Fruit fly (Drosophila melanogaster) whole organism, prepupa: ENCODE data around the gene CG15286.
A peak's percentile ranks its signal among the peaks of the same experiment; 100 is the strongest.

ENCODE experiments used
- Blimp-1 ChIP-seq: fragments of 200-800 bp; sonication (Bioruptor generic); optimal IDR thresholded peaks from 3 replicates; lab custom pipeline; 2017; ENCODE audit warnings: missing biosample characterization, missing genetic modification characterization, mild to moderate bottlenecking, moderate library complexity, missing genetic modification reagents
- CG10631 ChIP-seq: fragments of 200-800 bp; sonication (Bioruptor generic); optimal IDR thresholded peaks from 2 replicates; lab custom pipeline; 2016; ENCODE audit warnings: missing biosample characterization, missing genetic modification characterization
- CG10669 ChIP-seq: fragments of 200-800 bp; sonication (Bioruptor generic); optimal IDR thresholded peaks from 3 replicates; lab custom pipeline; 2018; ENCODE audit warnings: missing biosample characterization, mild to moderate bottlenecking, missing genetic modification characterization, moderate library complexity
- CG11294 ChIP-seq: fragments of 200-800 bp; sonication (Bioruptor generic); IDR thresholded peaks from 2 replicates; pipeline ENCODE4 v1.3.6; 2022; ENCODE audit warnings: missing biosample characterization, missing genetic modification characterization
- CG11902 ChIP-seq: fragments of 200-800 bp; sonication (Bioruptor generic); optimal IDR thresholded peaks from 3 replicates; lab custom pipeline; 2016; ENCODE audit warnings: missing biosample characterization, missing genetic modification characterization
- CG1621 ChIP-seq: fragments of 200-800 bp; sonication (Bioruptor generic); optimal IDR thresholded peaks from 3 replicates; lab custom pipeline; 2018; ENCODE audit warnings: missing biosample characterization, mild to moderate bottlenecking, missing genetic modification characterization
- CG3032 ChIP-seq: fragments of 200-800 bp; optimal IDR thresholded peaks from 2 replicates; lab custom pipeline; 2019; ENCODE audit warnings: missing biosample characterization, mild to moderate bottlenecking, missing genetic modification characterization, moderate library complexity
- CG31627 ChIP-seq: fragments of 200-800 bp; sonication (Bioruptor generic); optimal IDR thresholded peaks from 3 replicates; lab custom pipeline; 2016; ENCODE audit warnings: missing biosample characterization, missing genetic modification characterization
- CG34406 ChIP-seq: fragments of 200-800 bp; sonication (Bioruptor generic); optimal IDR thresholded peaks from 3 replicates; lab custom pipeline; 2016; ENCODE audit warnings: missing biosample characterization, missing genetic modification characterization
- CG3919 ChIP-seq: fragments of 200-800 bp; sonication (Bioruptor generic); optimal IDR thresholded peaks from 3 replicates; lab custom pipeline; 2016; ENCODE audit warnings: missing biosample characterization, missing genetic modification characterization
- CG4318 ChIP-seq: fragments of 200-800 bp; sonication (Bioruptor generic); optimal IDR thresholded peaks from 3 replicates; lab custom pipeline; 2017; ENCODE audit warnings: missing biosample characterization, mild to moderate bottlenecking, missing genetic modification characterization
- CG6163 ChIP-seq: fragments of 200-800 bp; sonication (Bioruptor generic); IDR thresholded peaks from 3 replicates; pipeline ENCODE4 v1.3.6; 2022; ENCODE audit warnings: missing biosample characterization, missing genetic modification characterization
- CG6276 ChIP-seq: fragments of 200-800 bp; sonication (Bioruptor generic); optimal IDR thresholded peaks from 2 replicates; lab custom pipeline; 2017; ENCODE audit warnings: missing biosample characterization, mild to moderate bottlenecking, missing genetic modification characterization
- CG6792 ChIP-seq: fragments of 200-800 bp; sonication (Bioruptor generic); optimal IDR thresholded peaks from 3 replicates; lab custom pipeline; 2016; ENCODE audit warnings: missing biosample characterization, missing genetic modification characterization
- CG6808 ChIP-seq: fragments of 200-800 bp; sonication (Bioruptor generic); optimal IDR thresholded peaks from 3 replicates; lab custom pipeline; 2017; ENCODE audit warnings: missing biosample characterization, missing genetic modification characterization, mild to moderate bottlenecking, moderate library complexity, missing genetic modification reagents
- CG6854 ChIP-seq: fragments of 200-800 bp; sonication (Bioruptor generic); optimal IDR thresholded peaks from 2 replicates; lab custom pipeline; 2017; ENCODE audit warnings: missing biosample characterization, mild to moderate bottlenecking, missing genetic modification characterization
- CG8119 ChIP-seq: fragments of 200-800 bp; sonication (Bioruptor generic); IDR thresholded peaks from 3 replicates; pipeline ENCODE4 v1.3.6; 2022; ENCODE audit warnings: missing biosample characterization, missing genetic modification characterization
- CG8632 ChIP-seq: fragments of 200-800 bp; sonication (Bioruptor generic); optimal IDR thresholded peaks from 3 replicates; lab custom pipeline; 2016; ENCODE audit warnings: missing biosample characterization, missing genetic modification characterization
- CG9139 ChIP-seq: fragments of 200-800 bp; sonication (Bioruptor generic); optimal IDR thresholded peaks from 3 replicates; lab custom pipeline; 2017; ENCODE audit warnings: missing biosample characterization, mild to moderate bottlenecking, missing genetic modification characterization
- Eip75B ChIP-seq: fragments of 200-800 bp; sonication (Bioruptor generic); optimal IDR thresholded peaks from 3 replicates; lab custom pipeline; 2016; ENCODE audit warnings: missing biosample characterization, missing genetic modification characterization
- Eip78C ChIP-seq: fragments of 200-800 bp; sonication (Bioruptor generic); peaks from one replicate; lab custom pipeline; 2016; ENCODE audit warnings: missing biosample characterization, missing genetic modification characterization
- Eip93F ChIP-seq: fragments of 200-800 bp; sonication (Bioruptor generic); optimal IDR thresholded peaks from 2 replicates; lab custom pipeline; 2016; ENCODE audit warnings: missing biosample characterization, mild to moderate bottlenecking, missing genetic modification characterization
- Ets21C ChIP-seq: fragments of 200-800 bp; sonication (Bioruptor generic); optimal IDR thresholded peaks from 3 replicates; lab custom pipeline; 2016; ENCODE audit warnings: missing biosample characterization, missing genetic modification characterization
- Ets96B ChIP-seq: fragments of 200-800 bp; optimal IDR thresholded peaks from 2 replicates; lab custom pipeline; 2019; ENCODE audit warnings: missing biosample characterization, mild to moderate bottlenecking, missing genetic modification characterization, moderate library complexity
- Hr38 ChIP-seq: sonication (Bioruptor generic); optimal IDR thresholded peaks from 2 replicates; lab custom pipeline; 2016; ENCODE audit warnings: missing biosample characterization, missing genetic modification characterization
- Hr39 ChIP-seq: fragments of 200-800 bp; sonication (Bioruptor generic); optimal IDR thresholded peaks from 2 replicates; lab custom pipeline; 2016; ENCODE audit warnings: missing biosample characterization, missing genetic modification characterization
- Hr4 ChIP-seq: fragments of 200-800 bp; sonication (Bioruptor generic); optimal IDR thresholded peaks from 3 replicates; lab custom pipeline; 2016; ENCODE audit warnings: missing biosample characterization, missing genetic modification characterization
- OdsH ChIP-seq: fragments of 200-800 bp; sonication (Bioruptor generic); optimal IDR thresholded peaks from 3 replicates; lab custom pipeline; 2016; ENCODE audit warnings: missing biosample characterization, missing genetic modification characterization
- Smox ChIP-seq: fragments of 200-800 bp; sonication (Bioruptor generic); optimal IDR thresholded peaks from 3 replicates; lab custom pipeline; 2016; ENCODE audit warnings: missing biosample characterization, missing genetic modification characterization
- Sox102F ChIP-seq: fragments of 200-800 bp; sonication (Bioruptor generic); optimal IDR thresholded peaks from 2 replicates; lab custom pipeline; 2016; ENCODE audit warnings: missing biosample characterization, mild to moderate bottlenecking, missing genetic modification characterization
- Sox14 ChIP-seq: fragments of 200-800 bp; sonication (Bioruptor generic); optimal IDR thresholded peaks from 3 replicates; lab custom pipeline; 2016; ENCODE audit warnings: missing biosample characterization, missing genetic modification characterization
- Sox15 ChIP-seq: fragments of 200-800 bp; sonication (Bioruptor generic); optimal IDR thresholded peaks from 3 replicates; lab custom pipeline; 2016; ENCODE audit warnings: missing biosample characterization, missing genetic modification characterization
- acj6 ChIP-seq: fragments of 200-800 bp; sonication (Bioruptor generic); optimal IDR thresholded peaks from 3 replicates; lab custom pipeline; 2016; ENCODE audit warnings: missing biosample characterization, missing genetic modification characterization
- cyc ChIP-seq: fragments of 200-800 bp; sonication (Bioruptor generic); optimal IDR thresholded peaks from 3 replicates; lab custom pipeline; 2016; ENCODE audit warnings: missing biosample characterization, missing genetic modification characterization
- dac ChIP-seq: fragments of 200-800 bp; sonication (Bioruptor generic); optimal IDR thresholded peaks from 2 replicates; lab custom pipeline; 2017; ENCODE audit warnings: missing biosample characterization, mild to moderate bottlenecking, missing genetic modification characterization
- dsx ChIP-seq: fragments of 200-800 bp; optimal IDR thresholded peaks from 3 replicates; lab custom pipeline; 2019; ENCODE audit warnings: missing biosample characterization, mild to moderate bottlenecking, missing genetic modification characterization, moderate library complexity; ENCODE audit not compliant: poor library complexity, severe bottlenecking
- eg ChIP-seq: fragments of 200-800 bp; sonication (Bioruptor generic); IDR thresholded peaks from 3 replicates; pipeline ENCODE4 v1.3.6; 2022; ENCODE audit warnings: missing biosample characterization, missing genetic modification characterization
- esn ChIP-seq: fragments of 200-800 bp; sonication (Bioruptor generic); optimal IDR thresholded peaks from 2 replicates; lab custom pipeline; 2016; ENCODE audit warnings: missing biosample characterization, mild to moderate bottlenecking, missing genetic modification characterization, moderate library complexity
- fd59A ChIP-seq: fragments of 200-800 bp; sonication (Bioruptor generic); optimal IDR thresholded peaks from 2 replicates; lab custom pipeline; 2017; ENCODE audit warnings: missing biosample characterization, mild to moderate bottlenecking, missing genetic modification characterization, missing genetic modification reagents
- fd85E ChIP-seq: fragments of 200-800 bp; sonication (Bioruptor generic); optimal IDR thresholded peaks from 3 replicates; lab custom pipeline; 2016; ENCODE audit warnings: missing biosample characterization, missing genetic modification characterization
- fkh ChIP-seq: fragments of 200-800 bp; sonication (Bioruptor generic); optimal IDR thresholded peaks from 3 replicates; lab custom pipeline; 2017; ENCODE audit warnings: missing biosample characterization, mild to moderate bottlenecking, missing genetic modification characterization, moderate library complexity
- lz ChIP-seq: fragments of 200-800 bp; sonication (Bioruptor generic); optimal IDR thresholded peaks from 3 replicates; lab custom pipeline; 2016; ENCODE audit warnings: missing biosample characterization, missing genetic modification characterization
- net ChIP-seq: fragments of 200-800 bp; sonication (Bioruptor generic); optimal IDR thresholded peaks from 3 replicates; lab custom pipeline; 2016; ENCODE audit warnings: missing biosample characterization, missing genetic modification characterization
- pdm3 ChIP-seq: fragments of 200-800 bp; sonication (Bioruptor generic); optimal IDR thresholded peaks from 3 replicates; lab custom pipeline; 2016; ENCODE audit warnings: missing biosample characterization, missing genetic modification characterization
- salr ChIP-seq, 2 experiments: fragments of 200-800 bp; sonication (Bioruptor generic); optimal IDR thresholded peaks; 3 replicates each; lab custom pipeline; 2016 to 2018; ENCODE audit warnings: missing biosample characterization in 2 of 2, missing genetic modification characterization in 2 of 2, mild to moderate bottlenecking in 1 of 2
- spab ChIP-seq: fragments of 200-800 bp; sonication (Bioruptor generic); optimal IDR thresholded peaks from 2 replicates; lab custom pipeline; 2017; ENCODE audit warnings: missing biosample characterization, mild to moderate bottlenecking, missing genetic modification characterization, missing genetic modification reagents
- ss ChIP-seq, 2 experiments: fragments of 200-800 bp; sonication (Bioruptor generic); optimal IDR thresholded peaks; 2 replicates in 1 of 2; 3 replicates in 1 of 2; lab custom pipeline; 2017 to 2018; ENCODE audit warnings: mild to moderate bottlenecking in 2 of 2, missing biosample characterization in 2 of 2, missing genetic modification characterization in 2 of 2, moderate library complexity in 1 of 2

CG15286 gene

dm6 chr2L:14361736-14362180, 23.7 kb downstream of the CG15286 start, which contains the start of gene spel1 (continued):
- TF ChIP-seq CG9139 (GFP tag; lab: Kevin White, UChicago) (no peak), CG8119 (GFP tag; lab: Robert Waterston, UW) (peak; percentile 84), CG6792 (GFP tag; lab: Kevin White, UChicago) (peak; percentile 51), CG8632 (GFP tag; lab: Kevin White, UChicago) (peak; percentile 72), OdsH (GFP tag; lab: Kevin White, UChicago) (peak; percentile 71), fkh (no peak), net (GFP tag; lab: Kevin White, UChicago) (peak; percentile 53), Sox15 (GFP tag; lab: Kevin White, UChicago) (peak; percentile 30), CG11902 (peak; percentile 13), CG31627 (GFP tag; lab: Kevin White, UChicago) (peak; percentile 39), Ets96B (tag; lab: Kevin White, UChicago) (peak; percentile 74), ss (GFP tag; optimal IDR thresholded peaks at IDR 0.05; lab: Kevin White, UChicago) (peak in 1 of 2 experiments; percentile 18), CG10669 (GFP tag; lab: Kevin White, UChicago) (peak; percentile 57), Hr4 (peak; percentile 54), CG6163 (GFP tag; lab: Robert Waterston, UW) (peak; percentile 72), dac (GFP tag; lab: Kevin White, UChicago) (no peak), CG4318 (GFP tag; lab: Kevin White, UChicago) (peak; percentile 40), CG34406 (GFP tag; lab: Kevin White, UChicago) (peak; percentile 79), CG6276 (GFP tag; lab: Kevin White, UChicago) (peak; percentile 68), Sox14 (GFP tag; lab: Kevin White, UChicago) (peak; percentile 15), CG1621 (no peak), CG6808 (GFP tag; lab: Kevin White, UChicago) (peak; percentile 48), CG3919 (GFP tag; lab: Kevin White, UChicago) (peak; percentile 62), CG11294 (GFP tag; lab: Robert Waterston, UW) (peak; percentile 55; the same call in 1 of the 2 replicates), fd85E (GFP tag; lab: Kevin White, UChicago) (no peak), Eip75B (GFP tag; lab: Kevin White, UChicago) (no peak), dsx (GFP tag; lab: Kevin White, UChicago) (peak; percentile 70), eg (GFP tag; lab: Robert Waterston, UW) (peak; percentile 86), Smox (GFP tag; lab: Kevin White, UChicago) (peak; percentile 38), pdm3 (GFP tag; lab: Kevin White, UChicago) (peak; percentile 49), CG3032 (tag; lab: Kevin White, UChicago) (peak; percentile 76), spab (GFP tag; lab: Kevin White, UChicago) (peak; percentile 37), Eip93F (peak; percentile 3), salr (GFP tag; optimal IDR thresholded peaks at IDR 0.05; lab: Kevin White, UChicago) (peak in 1 of 2 experiments; percentile 53), fd59A (GFP tag; lab: Kevin White, UChicago) (no peak), Ets21C (GFP tag; lab: Kevin White, UChicago) (no peak)

- TF ChIP-seq CG34406 (GFP tag; lab: Kevin White, UChicago) (no peak), fd85E (GFP tag; lab: Kevin White, UChicago) (no peak), CG6808 (GFP tag; lab: Kevin White, UChicago) (no peak), CG31627 (GFP tag; lab: Kevin White, UChicago) (no peak), CG6163 (GFP tag; lab: Robert Waterston, UW) (peak; percentile 15; the same call in 1 of the 3 replicates), CG6854 (no peak), CG10631 (GFP tag; lab: Kevin White, UChicago) (peak; percentile 33), Blimp-1 (GFP tag; lab: Kevin White, UChicago) (no peak), Hr38 (GFP tag; lab: Kevin White, UChicago) (no peak), esn (GFP tag; lab: Kevin White, UChicago) (no peak), Sox102F (GFP tag; lab: Kevin White, UChicago) (peak; percentile 31), eg (GFP tag; lab: Robert Waterston, UW) (peak; percentile 80), CG8119 (GFP tag; lab: Robert Waterston, UW) (peak; percentile 83), Hr39 (no peak), Eip78C (GFP tag; lab: Kevin White, UChicago) (peak; percentile 80), lz (GFP tag; lab: Kevin White, UChicago) (no peak), Sox15 (GFP tag; lab: Kevin White, UChicago) (no peak), dac (GFP tag; lab: Kevin White, UChicago) (peak; percentile 13), Hr4 (peak; percentile 25), cyc (GFP tag; lab: Kevin White, UChicago) (no peak), CG3032 (tag; lab: Kevin White, UChicago) (peak; percentile 19), Sox14 (GFP tag; lab: Kevin White, UChicago) (peak; percentile 21), acj6 (GFP tag; lab: Kevin White, UChicago) (no peak), CG6276 (GFP tag; lab: Kevin White, UChicago) (peak; percentile 10)
Observed at dm6 chr2L:14366590-14367273, 28.7 kb downstream of the CG15286 start.
